Fruit fly (Drosophila melanogaster): ENCODE data around the gene CG43084.

Gene CG43084

dm6 chr3L:15625676-15626414 is 24.8 kb upstream of the CG43084 start (continued):
- TF ChIP-seq dmrt99B (tag; optimal IDR thresholded peaks at IDR 0.05) (peak; percentile 98), CG18476 (GFP tag; optimal IDR thresholded peaks at IDR 0.05) (peak; percentile 76), D19B (GFP tag; optimal IDR thresholded peaks at IDR 0.05) (peak; percentile 78), CG10462 (GFP tag; optimal IDR thresholded peaks at IDR 0.05) (peak; percentile 78), Gsc (GFP tag; IDR thresholded peaks at IDR 0.05) (no peak), CG1647 (GFP tag; optimal IDR thresholded peaks at IDR 0.05) (peak; percentile 21), CG2199 (GFP tag; IDR thresholded peaks at IDR 0.05) (0 out of 3 replicates have a peak, but pooled peaks have one; percentile 13), CG11695 (GFP tag; IDR thresholded peaks at IDR 0.05) (peak; percentile 89), Camta (GFP tag; optimal IDR thresholded peaks at IDR 0.05) (peak; percentile 50), CG12104 (GFP tag; optimal IDR thresholded peaks at IDR 0.05) (peak; percentile 89), H15 (GFP tag; IDR thresholded peaks at IDR 0.05) (peak; percentile 76), CG4854 (GFP tag; optimal IDR thresholded peaks at IDR 0.05) (peak; percentile 9), CG32767 (GFP tag; IDR thresholded peaks at IDR 0.05) (peak; percentile 80), tup (GFP tag; optimal IDR thresholded peaks at IDR 0.05) (peak; percentile 16), CG3163 (GFP tag; optimal IDR thresholded peaks at IDR 0.05) (peak; percentile 29), Nf-YB (GFP tag; optimal IDR thresholded peaks at IDR 0.05) (peak; percentile 80), ci (GFP tag; IDR thresholded peaks at IDR 0.05) (peak; percentile 72), unpg (GFP tag; optimal IDR thresholded peaks at IDR 0.05) (peak; percentile 94), exex (tag; optimal IDR thresholded peaks at IDR 0.05) (peak; percentile 56), CG8478 (optimal IDR thresholded peaks at IDR 0.05) (no peak), Atf3 (GFP tag; optimal IDR thresholded peaks at IDR 0.05) (peak; percentile 13), CG43689 (GFP tag; IDR thresholded peaks at IDR 0.05) (peak; percentile 29; the same call in 1 of the 2 replicates), Lim3 (GFP tag; IDR thresholded peaks at IDR 0.05) (no peak), h (optimal IDR thresholded peaks at IDR 0.05) (no peak), CG1792 (GFP tag; optimal IDR thresholded peaks at IDR 0.05) (no peak), Trl (optimal IDR thresholded peaks at IDR 0.05) (peak; percentile 77 to 84), Trl (GFP tag; optimal IDR thresholded peaks at IDR 0.05) (peak; percentile 67), nerfin-2 (GFP tag; IDR thresholded peaks at IDR 0.05; ENCODE audit: partially characterized antibody) (no peak), aop (GFP tag; IDR thresholded peaks at IDR 0.05) (peak; percentile 28; the same call in 1 of the 2 replicates), hth (optimal IDR thresholded peaks at IDR 0.05) (no peak), CG7372 (GFP tag; IDR thresholded peaks at IDR 0.05) (peak; percentile 87), her (GFP tag; optimal IDR thresholded peaks at IDR 0.05) (peak; percentile 50), knrl (GFP tag; IDR thresholded peaks at IDR 0.05; ENCODE audit: partially characterized antibody) (no peak), CG8359 (GFP tag; optimal IDR thresholded peaks at IDR 0.05; ENCODE audit: borderline replicate concordance) (peak; percentile 56), vvl (GFP tag; IDR thresholded peaks at IDR 0.05) (peak; percentile 84), CG2875 (GFP tag; optimal IDR thresholded peaks at IDR 0.05) (peak; percentile 89), tap (tag; optimal IDR thresholded peaks at IDR 0.05) (peak; percentile 84), Ets65A (GFP tag) (peak; percentile 39), CG16815 (GFP tag; optimal IDR thresholded peaks at IDR 0.05) (peak; percentile 85), CG4820 (GFP tag; optimal IDR thresholded peaks at IDR 0.05) (peak; percentile 89), pum (GFP tag; optimal IDR thresholded peaks at IDR 0.05) (peak; percentile 2), wdn (GFP tag; IDR thresholded peaks at IDR 0.05) (peak; percentile 48; the same call in 1 of the 2 replicates), ems (GFP tag; optimal IDR thresholded peaks at IDR 0.05) (peak; percentile 40), Hey (tag; optimal IDR thresholded peaks at IDR 0.05) (no peak), D19A (tag; optimal IDR thresholded peaks at IDR 0.05) (peak; percentile 92), trem (tag; optimal IDR thresholded peaks at IDR 0.05) (peak; percentile 90), CG14965 (GFP tag; optimal IDR thresholded peaks at IDR 0.05; ENCODE audit: borderline replicate concordance) (no peak), gfzf (GFP tag; optimal IDR thresholded peaks at IDR 0.05) (no peak), fd96Cb (tag; optimal IDR thresholded peaks at IDR 0.05) (peak; percentile 97), Meics (GFP tag; optimal IDR thresholded peaks at IDR 0.05) (peak; percentile 90), sens (GFP tag) (peak; percentile 93)

Measured in whole organism, embryonic.